Worm (Caenorhabditis elegans): ENCODE results near the gene hsp-4.
A peak's percentile ranks its signal among the peaks of the same experiment; 100 is the strongest.

The hsp-4 gene

DNA sequence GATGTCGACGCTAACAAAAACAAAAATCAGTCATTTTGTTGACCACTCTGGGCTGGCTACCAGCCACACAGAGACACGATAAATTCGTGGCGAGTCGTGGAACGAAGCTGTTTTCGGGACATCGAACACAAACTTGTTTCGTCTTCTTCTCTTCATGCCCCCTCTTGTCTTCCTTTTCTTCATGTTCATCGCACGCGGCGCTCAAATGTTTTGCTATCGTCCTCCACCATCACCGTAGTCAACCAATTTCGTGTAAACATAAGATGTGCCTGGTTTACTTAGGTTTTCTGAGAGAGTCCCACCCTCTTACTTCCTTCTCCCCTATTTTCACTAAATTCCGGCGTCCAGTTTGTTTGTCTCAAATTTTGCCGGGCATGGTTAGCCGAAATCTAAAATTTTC, 37.9 kb upstream of the hsp-4 start:
- no peak for TF ChIP-seq lin-15B (tag; optimal IDR thresholded peaks at IDR 0.05)
- TF ChIP-seq jun-1 (tag; optimal IDR thresholded peaks at IDR 0.05) = no peak
- TF ChIP-seq mml-1 (tag; optimal IDR thresholded peaks at IDR 0.05) = no peak
- TF ChIP-seq ceh-16 (tag; optimal IDR thresholded peaks at IDR 0.05) = no peak
- TF ChIP-seq fos-1 (tag; optimal IDR thresholded peaks at IDR 0.05) = no peak
- no peak for TF ChIP-seq ZK546.5 (tag; optimal IDR thresholded peaks at IDR 0.05)
- no peak for TF ChIP-seq ceh-82 (tag; optimal IDR thresholded peaks at IDR 0.05)
- TF ChIP-seq ceh-28 (tag; optimal IDR thresholded peaks at IDR 0.05) = no peak
- TF ChIP-seq fkh-10 (GFP tag; optimal IDR thresholded peaks at IDR 0.05) = no peak
- TF ChIP-seq daf-12 (tag; optimal IDR thresholded peaks at IDR 0.05) = no peak
- no peak for TF ChIP-seq ztf-4 (tag; optimal IDR thresholded peaks at IDR 0.05)
- no peak for TF ChIP-seq unc-62 (GFP tag; optimal IDR thresholded peaks at IDR 0.05)
- TF ChIP-seq nhr-25 (tag; optimal IDR thresholded peaks at IDR 0.05) = peak; percentile 23
- TF ChIP-seq ama-1 (optimal IDR thresholded peaks at IDR 0.05) = no peak
- TF ChIP-seq nhr-23 (tag; optimal IDR thresholded peaks at IDR 0.05) = peak; percentile 15
- no peak for TF ChIP-seq elt-3 (tag; optimal IDR thresholded peaks at IDR 0.05)
- TF ChIP-seq pqm-1 (tag; optimal IDR thresholded peaks at IDR 0.05) = no peak
- no peak for TF ChIP-seq mdl-1 (tag; optimal IDR thresholded peaks at IDR 0.05)
- peak; percentile 30 for TF ChIP-seq nhr-43 (tag; optimal IDR thresholded peaks at IDR 0.05; ENCODE audit: poor library complexity, severe bottlenecking)
- TF ChIP-seq nhr-237 (tag; optimal IDR thresholded peaks at IDR 0.05) = no peak
- TF ChIP-seq pha-4 (tag; optimal IDR thresholded peaks at IDR 0.05) = no peak
- TF ChIP-seq lsy-12 (tag; optimal IDR thresholded peaks at IDR 0.05) = no peak

ce11 chrII:7385442-7385841, 33.0 kb upstream of the hsp-4 start, which contains the start of gene sre-3:
sre-3 (plus strand) TSS chrII:7385742.
- TF ChIP-seq elt-2 (tag; optimal IDR thresholded peaks at IDR 0.05) (no peak), fkh-2 (tag; optimal IDR thresholded peaks at IDR 0.05) (no peak), ztf-4 (tag; optimal IDR thresholded peaks at IDR 0.05) (no peak), nhr-237 (tag; optimal IDR thresholded peaks at IDR 0.05) (no peak), mdl-1 (tag; optimal IDR thresholded peaks at IDR 0.05) (no peak), nhr-12 (tag; optimal IDR thresholded peaks at IDR 0.05) (no peak), lin-39 (tag; optimal IDR thresholded peaks at IDR 0.05) (no peak), pha-4 (tag; optimal IDR thresholded peaks at IDR 0.05) (no peak), mml-1 (tag; optimal IDR thresholded peaks at IDR 0.05) (no peak)

ce11 chrII:7381947-7382346, 29.5 kb upstream of the hsp-4 start:
- peak; percentile 66 for TF ChIP-seq elt-2 (tag; optimal IDR thresholded peaks at IDR 0.05)
- TF ChIP-seq nhr-43 (tag; optimal IDR thresholded peaks at IDR 0.05; ENCODE audit: poor library complexity, severe bottlenecking) = no peak
- TF ChIP-seq pha-4 (tag; optimal IDR thresholded peaks at IDR 0.05) = peak; percentile 55

ce11 chrII:7381142-7381611, 28.7 kb upstream of the hsp-4 start, which contains the start of gene C07D10.5:
C07D10.5 (plus strand) TSS chrII:7381561.
- no peak for TF ChIP-seq pha-4 (tag; optimal IDR thresholded peaks at IDR 0.05)
- TF ChIP-seq fos-1 (tag; optimal IDR thresholded peaks at IDR 0.05) = no peak
- no peak for TF ChIP-seq elt-2 (tag; optimal IDR thresholded peaks at IDR 0.05)
- TF ChIP-seq sea-2 (GFP tag; optimal IDR thresholded peaks at IDR 0.05) = no peak
- TF ChIP-seq R02D3.7 (tag; optimal IDR thresholded peaks at IDR 0.05) = no peak
- no peak for TF ChIP-seq ceh-28 (tag; optimal IDR thresholded peaks at IDR 0.05)
- TF ChIP-seq mdl-1 (tag; optimal IDR thresholded peaks at IDR 0.05) = no peak
- no peak for TF ChIP-seq nhr-25 (tag; optimal IDR thresholded peaks at IDR 0.05)
- TF ChIP-seq elt-3 (tag; optimal IDR thresholded peaks at IDR 0.05) = no peak

- TF ChIP-seq ztf-11 (tag; optimal IDR thresholded peaks at IDR 0.05) = no peak
Observed at ce11 chrII:7379021-7379420, 26.6 kb upstream of the hsp-4 start, which contains the start of gene C07D10.6. C07D10.6 (plus strand) TSS chrII:7379321.

ce11 chrII:7374980-7375379, 22.5 kb upstream of the hsp-4 start, which contains the start of gene F43E2.1:
F43E2.1 (plus strand) TSS chrII:7375280.
- TF ChIP-seq ztf-11 (tag; optimal IDR thresholded peaks at IDR 0.05) = no peak
- no peak for TF ChIP-seq nhr-11 (tag; optimal IDR thresholded peaks at IDR 0.05)
- TF ChIP-seq nhr-76 (tag; optimal IDR thresholded peaks at IDR 0.05) = no peak
- TF ChIP-seq fkh-10 (GFP tag; optimal IDR thresholded peaks at IDR 0.05) = no peak
- no peak for TF ChIP-seq sea-2 (GFP tag; optimal IDR thresholded peaks at IDR 0.05)
- no peak for TF ChIP-seq snpc-4 (tag; optimal IDR thresholded peaks at IDR 0.05)
- no peak for TF ChIP-seq nhr-43 (tag; optimal IDR thresholded peaks at IDR 0.05; ENCODE audit: poor library complexity, severe bottlenecking)
- TF ChIP-seq pha-4 (tag; optimal IDR thresholded peaks at IDR 0.05) = no peak
- TF ChIP-seq egl-27 (tag; optimal IDR thresholded peaks at IDR 0.05) = no peak
- TF ChIP-seq R02D3.7 (tag; optimal IDR thresholded peaks at IDR 0.05) = no peak
- no peak for TF ChIP-seq daf-12 (tag; optimal IDR thresholded peaks at IDR 0.05)
- TF ChIP-seq lin-15B (tag; optimal IDR thresholded peaks at IDR 0.05) = no peak
- no peak for TF ChIP-seq unc-39 (tag; optimal IDR thresholded peaks at IDR 0.05)
